Fruit fly (Drosophila melanogaster) whole organism, embryonic: ENCODE data around the gene CG12116.

Experiments used
- CG1233 ChIP-seq: fragments of 200-800 bp; sonication (Bioruptor generic); optimal IDR thresholded peaks from 4 replicates; lab custom pipeline; 2018; ENCODE audit warnings: missing biosample characterization, mild to moderate bottlenecking, missing genetic modification characterization
- CG13123 ChIP-seq: fragments of 200-800 bp; sonication (Bioruptor generic); optimal IDR thresholded peaks from 2 replicates; lab custom pipeline; 2016; ENCODE audit warnings: missing biosample characterization, missing genetic modification characterization
- CG14014 ChIP-seq: fragments of 200-800 bp; sonication (Bioruptor generic); IDR thresholded peaks from 2 replicates; pipeline ENCODE4 v1.3.6; 2022; ENCODE audit warnings: missing biosample characterization, missing genetic modification characterization
- CG14667 ChIP-seq: fragments of 200-800 bp; sonication (Bioruptor generic); IDR thresholded peaks from 2 replicates; pipeline ENCODE4 v1.3.6; 2022; ENCODE audit warnings: missing biosample characterization, missing genetic modification characterization
- CG14710 ChIP-seq: fragments of 200-800 bp; sonication (Bioruptor generic); optimal IDR thresholded peaks from 3 replicates; lab custom pipeline; 2019; ENCODE audit warnings: missing biosample characterization, mild to moderate bottlenecking, missing genetic modification characterization, moderate library complexity
- CG17829 ChIP-seq: fragments of 200-800 bp; optimal IDR thresholded peaks from 2 replicates; lab custom pipeline; 2019; ENCODE audit warnings: missing biosample characterization, mild to moderate bottlenecking, missing genetic modification characterization, moderate library complexity
- CG1832 ChIP-seq: fragments of 200-800 bp; sonication (Bioruptor generic); optimal IDR thresholded peaks from 2 replicates; lab custom pipeline; 2017; ENCODE audit warnings: missing biosample characterization, mild to moderate bottlenecking, missing genetic modification characterization, inconsistent platforms
- CG18619 ChIP-seq: fragments of 200-800 bp; sonication (Bioruptor generic); optimal IDR thresholded peaks from 3 replicates; lab custom pipeline; 2017; ENCODE audit warnings: missing biosample characterization, mild to moderate bottlenecking, missing genetic modification characterization
- CG2116 ChIP-seq: fragments of 200-800 bp; sonication (Bioruptor generic); optimal IDR thresholded peaks from 3 replicates; lab custom pipeline; 2018; ENCODE audit warnings: missing biosample characterization, mild to moderate bottlenecking, missing genetic modification characterization
- CG2202 ChIP-seq: fragments of 200-800 bp; sonication (Bioruptor generic); optimal IDR thresholded peaks from 2 replicates; lab custom pipeline; 2018; ENCODE audit warnings: missing biosample characterization, mild to moderate bottlenecking, missing genetic modification characterization
- CG31388 ChIP-seq: fragments of 200-800 bp; sonication (Bioruptor generic); optimal IDR thresholded peaks from 2 replicates; lab custom pipeline; 2016; ENCODE audit warnings: missing biosample characterization, missing genetic modification characterization
- CG3847 ChIP-seq: fragments of 200-800 bp; sonication (Bioruptor generic); IDR thresholded peaks from 2 replicates; pipeline ENCODE4 v1.3.6; 2022; ENCODE audit warnings: missing biosample characterization, missing genetic modification characterization
- CG43689 ChIP-seq: fragments of 200-800 bp; sonication (Bioruptor generic); IDR thresholded peaks from 2 replicates; pipeline ENCODE4 v1.3.6; 2022; ENCODE audit warnings: missing biosample characterization, missing genetic modification characterization
- CG4730 ChIP-seq: fragments of 200-800 bp; sonication (Bioruptor generic); IDR thresholded peaks from 2 replicates; pipeline ENCODE4 v1.3.6; 2022; ENCODE audit warnings: missing biosample characterization, missing genetic modification characterization
- CG5180 ChIP-seq: fragments of 200-800 bp; sonication (Bioruptor generic); optimal IDR thresholded peaks from 3 replicates; lab custom pipeline; 2017; ENCODE audit warnings: missing biosample characterization, missing genetic modification characterization, mild to moderate bottlenecking, moderate library complexity, missing genetic modification reagents
- CG7372 ChIP-seq: fragments of 200-800 bp; sonication (Bioruptor generic); IDR thresholded peaks from 2 replicates; pipeline ENCODE4 v1.3.6; 2022; ENCODE audit warnings: missing biosample characterization, missing genetic modification characterization
- CG7786 ChIP-seq: fragments of 200-800 bp; sonication (Bioruptor generic); optimal IDR thresholded peaks from 2 replicates; lab custom pipeline; 2016; ENCODE audit warnings: missing biosample characterization, missing genetic modification characterization
- CG7839 ChIP-seq: fragments of 200-800 bp; sonication (Bioruptor generic); optimal IDR thresholded peaks from 3 replicates; lab custom pipeline; 2018; ENCODE audit warnings: missing biosample characterization, mild to moderate bottlenecking, missing genetic modification characterization, moderate library complexity
- CG9437 ChIP-seq: fragments of 200-800 bp; sonication (Bioruptor generic); optimal IDR thresholded peaks from 2 replicates; lab custom pipeline; 2018; ENCODE audit warnings: missing biosample characterization, mild to moderate bottlenecking, missing genetic modification characterization
- CG9817 ChIP-seq: fragments of 200-800 bp; sonication (Bioruptor generic); optimal IDR thresholded peaks from 2 replicates; lab custom pipeline; 2018; ENCODE audit warnings: missing biosample characterization, mild to moderate bottlenecking, missing genetic modification characterization, moderate library complexity
- CTCF ChIP-seq: fragments of 200-800 bp; sonication (Bioruptor generic); optimal IDR thresholded peaks from 2 replicates; lab custom pipeline; 2017; ENCODE audit warnings: missing biosample characterization, mild to moderate bottlenecking, missing genetic modification characterization, moderate library complexity
- Dref ChIP-seq: fragments of 200-800 bp; sonication (Bioruptor generic); IDR thresholded peaks from 2 replicates; pipeline ENCODE4 v1.3.6; 2022; ENCODE audit warnings: missing biosample characterization, missing genetic modification characterization
- E2f2 ChIP-seq: fragments of 200-800 bp; sonication (Bioruptor generic); IDR thresholded peaks from 2 replicates; pipeline ENCODE4 v1.3.6; 2022; ENCODE audit warnings: missing biosample characterization, missing genetic modification characterization
- HLH4C ChIP-seq: fragments of 200-800 bp; sonication (Bioruptor generic); IDR thresholded peaks from 3 replicates; pipeline ENCODE4 v1.3.6; 2022; ENCODE audit warnings: missing biosample characterization, missing genetic modification characterization; ENCODE audit not compliant: partially characterized antibody
- Hr39 ChIP-seq: fragments of >200 bp; optimal IDR thresholded peaks from 2 replicates; lab custom pipeline; 2017
- Jarid2 ChIP-seq: fragments of 200-800 bp; sonication (Bioruptor generic); optimal IDR thresholded peaks from 3 replicates; lab custom pipeline; 2017; ENCODE audit warnings: mild to moderate bottlenecking, missing biosample characterization, missing genetic modification reagents, missing genetic modification characterization
- MBD-R2 ChIP-seq: fragments of 200-800 bp; sonication (Bioruptor generic); IDR thresholded peaks from 2 replicates; pipeline ENCODE4 v1.3.6; 2022; ENCODE audit warnings: missing biosample characterization, missing genetic modification characterization
- MTF-1 ChIP-seq: fragments of 200-800 bp; sonication (Bioruptor generic); optimal IDR thresholded peaks from 2 replicates; lab custom pipeline; 2018; ENCODE audit warnings: missing biosample characterization, mild to moderate bottlenecking, missing genetic modification characterization, borderline replicate concordance
- Mad ChIP-seq: fragments of 200-800 bp; sonication (Bioruptor generic); optimal IDR thresholded peaks from 2 replicates; lab custom pipeline; 2016; ENCODE audit warnings: missing biosample characterization, missing genetic modification characterization
- Max ChIP-seq: fragments of 200-800 bp; sonication (Bioruptor generic); optimal IDR thresholded peaks from 2 replicates; lab custom pipeline; 2016; ENCODE audit warnings: missing biosample characterization, mild to moderate bottlenecking, missing genetic modification characterization
- Sox100B ChIP-seq: fragments of 200-800 bp; sonication (Bioruptor generic); optimal IDR thresholded peaks from 3 replicates; lab custom pipeline; 2018; ENCODE audit warnings: missing biosample characterization, mild to moderate bottlenecking, missing genetic modification characterization
- Usf ChIP-seq: fragments of 200-800 bp; sonication (Bioruptor generic); optimal IDR thresholded peaks from 2 replicates; lab custom pipeline; 2017; ENCODE audit warnings: missing genotype, missing biosample characterization, missing genetic modification characterization
- aop ChIP-seq: fragments of 200-800 bp; sonication (Bioruptor generic); IDR thresholded peaks from 2 replicates; pipeline ENCODE4 v1.3.6; 2022; ENCODE audit warnings: missing biosample characterization, missing genetic modification characterization
- ci ChIP-seq: fragments of 200-800 bp; sonication (Bioruptor generic); IDR thresholded peaks from 3 replicates; pipeline ENCODE4 v1.3.6; 2022; ENCODE audit warnings: missing biosample characterization, missing genetic modification characterization
- da ChIP-seq: fragments of 200-800 bp; sonication (Bioruptor generic); optimal IDR thresholded peaks from 2 replicates; lab custom pipeline; 2016; ENCODE audit warnings: missing biosample characterization, missing genetic modification characterization
- dpn ChIP-seq, 2 experiments: fragments of 200-800 bp; sonication (Bioruptor generic); optimal IDR thresholded peaks; 3 replicates each; lab custom pipeline; 2016; ENCODE audit warnings: missing biosample characterization in 2 of 2, missing genetic modification characterization in 2 of 2
- grau ChIP-seq: fragments of 200-800 bp; optimal IDR thresholded peaks from 3 replicates; lab custom pipeline; 2019; ENCODE audit warnings: missing biosample characterization, mild to moderate bottlenecking, missing genetic modification characterization, moderate library complexity
- hb ChIP-seq: fragments of 200-800 bp; sonication (Bioruptor generic); IDR thresholded peaks from 3 replicates; pipeline ENCODE4 v1.3.6; 2022; ENCODE audit warnings: missing biosample characterization, missing genetic modification characterization; ENCODE audit not compliant: partially characterized antibody
- kah ChIP-seq: fragments of 200-800 bp; sonication (Bioruptor generic); optimal IDR thresholded peaks from 2 replicates; lab custom pipeline; 2018; ENCODE audit warnings: missing biosample characterization, mild to moderate bottlenecking, missing genetic modification characterization
- ken ChIP-seq: fragments of 200-800 bp; sonication (Bioruptor generic); IDR thresholded peaks from 3 replicates; pipeline ENCODE4 v1.3.6; 2022; ENCODE audit warnings: missing biosample characterization, missing genetic modification characterization
- nerfin-1 ChIP-seq: fragments of 200-800 bp; sonication (Bioruptor generic); optimal IDR thresholded peaks from 3 replicates; lab custom pipeline; 2019; ENCODE audit warnings: missing biosample characterization, mild to moderate bottlenecking, missing genetic modification characterization, moderate library complexity
- nerfin-2 ChIP-seq: fragments of 200-800 bp; sonication (Bioruptor generic); IDR thresholded peaks from 2 replicates; pipeline ENCODE4 v1.3.6; 2022; ENCODE audit warnings: missing biosample characterization, missing genetic modification characterization; ENCODE audit not compliant: partially characterized antibody
- otp ChIP-seq: fragments of 200-800 bp; sonication (Bioruptor generic); IDR thresholded peaks from 3 replicates; pipeline ENCODE4, ENCODE4 v1.3.6; 2022; ENCODE audit warnings: missing biosample characterization, missing genetic modification characterization
- run ChIP-seq: fragments of 200-800 bp; sonication (Bioruptor generic); optimal IDR thresholded peaks from 3 replicates; lab custom pipeline; 2018; ENCODE audit warnings: missing biosample characterization, mild to moderate bottlenecking, missing genetic modification characterization
- seq ChIP-seq: fragments of 200-800 bp; sonication (Bioruptor generic); IDR thresholded peaks from 2 replicates; pipeline ENCODE4 v1.3.6; 2022; ENCODE audit warnings: missing biosample characterization, missing genetic modification characterization
- tio ChIP-seq: fragments of 200-800 bp; sonication (Bioruptor generic); optimal IDR thresholded peaks from 2 replicates; lab custom pipeline; 2017; ENCODE audit warnings: missing biosample characterization, missing genetic modification characterization, inconsistent platforms
- tna ChIP-seq: fragments of 200-800 bp; sonication (Bioruptor generic); IDR thresholded peaks from 2 replicates; pipeline ENCODE4 v1.3.6; 2022; ENCODE audit warnings: missing biosample characterization, missing genetic modification characterization; ENCODE audit not compliant: partially characterized antibody
- tx ChIP-seq: fragments of 200-800 bp; sonication (Bioruptor generic); optimal IDR thresholded peaks from 2 replicates; lab custom pipeline; 2016; ENCODE audit warnings: missing biosample characterization, missing genetic modification characterization
- vnd ChIP-seq: fragments of 200-800 bp; sonication (Bioruptor generic); IDR thresholded peaks from 3 replicates; pipeline ENCODE4 v1.3.6; 2022; ENCODE audit warnings: missing biosample characterization, missing genetic modification characterization; ENCODE audit not compliant: partially characterized antibody

Gene CG12116

DNA sequence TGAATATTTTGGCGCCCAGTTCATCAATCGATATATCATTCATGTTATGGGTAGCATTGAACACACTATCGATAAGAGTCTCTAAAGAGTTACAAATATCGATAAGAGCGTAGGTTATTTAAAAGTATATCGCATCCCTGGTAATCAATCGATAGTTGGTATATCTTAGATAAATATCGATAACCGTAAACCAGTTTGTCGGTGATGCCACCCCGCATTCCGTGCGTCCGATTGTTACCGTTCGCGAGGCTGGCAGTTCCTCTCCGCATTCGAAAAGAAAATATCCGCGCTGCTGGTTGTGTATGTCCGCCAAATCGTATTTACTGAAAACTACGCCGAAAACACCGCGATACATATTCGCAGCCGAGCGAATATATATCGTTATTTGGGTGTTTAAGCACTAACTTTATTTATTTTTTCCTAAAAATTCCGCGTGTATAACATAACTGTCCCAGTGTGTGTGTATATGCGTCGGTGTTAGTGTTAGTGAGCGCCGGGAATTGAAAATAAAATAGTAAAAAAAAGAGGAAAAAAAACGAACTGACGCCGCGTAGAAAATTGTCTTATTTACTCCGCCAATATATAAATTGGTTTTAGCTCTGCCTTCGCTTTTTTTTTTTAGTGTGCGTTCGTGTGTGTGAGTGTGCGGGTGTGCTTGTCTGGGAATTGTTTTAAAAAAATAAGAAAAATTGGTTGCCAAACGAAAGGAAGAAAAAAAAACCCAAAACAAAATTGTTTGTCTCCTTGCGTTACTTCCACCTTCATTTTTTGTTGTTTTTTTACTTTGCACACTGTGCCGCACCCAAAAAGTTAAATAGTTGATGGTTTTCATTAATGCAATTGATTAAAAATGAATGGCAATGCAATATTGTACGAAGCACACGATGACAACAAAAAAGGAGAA, 48.6 kb upstream of the CG12116 start, which contains the start of gene Nrg (continued):
- TF ChIP-seq da (GFP tag; lab: Kevin White, UChicago): no peak
- TF ChIP-seq nerfin-1: peak; percentile 57
- no peak for TF ChIP-seq CG4730
- TF ChIP-seq E2f2 (GFP tag; lab: Robert Waterston, UW): peak; percentile 99
- TF ChIP-seq Usf (GFP tag; lab: Kevin White, UChicago): no peak
- TF ChIP-seq CG3847 (GFP tag; lab: Robert Waterston, UW): peak; percentile 75
- TF ChIP-seq CG17829 (tag; lab: Kevin White, UChicago): peak; percentile 56
- peak; percentile 92 for TF ChIP-seq CG2116 (GFP tag; lab: Kevin White, UChicago)
- TF ChIP-seq Mad: peak; percentile 19
- TF ChIP-seq CG31388 (GFP tag; lab: Kevin White, UChicago): no peak
- peak; percentile 99 for TF ChIP-seq Dref (GFP tag; lab: Robert Waterston, UW)
- TF ChIP-seq CG14710 (tag; lab: Kevin White, UChicago): peak; percentile 81
- TF ChIP-seq Sox100B (GFP tag; lab: Kevin White, UChicago): no peak
- TF ChIP-seq CG7786 (GFP tag; lab: Kevin White, UChicago): no peak
- TF ChIP-seq CG14014 (GFP tag; lab: Robert Waterston, UW): peak; percentile 34; the same call in 1 of the 2 replicates
- no peak for TF ChIP-seq tx (GFP tag; lab: Kevin White, UChicago)
- TF ChIP-seq Hr39 (lab: Kevin White, UChicago): no peak
- TF ChIP-seq dpn (GFP tag; optimal IDR thresholded peaks at IDR 0.05; lab: Kevin White, UChicago): peak in 1 of 2 experiments; percentile 14
- peak; percentile 58 for TF ChIP-seq MTF-1
- peak; percentile 47 for TF ChIP-seq grau (tag; lab: Kevin White, UChicago)
- TF ChIP-seq CG9817 (tag; lab: Kevin White, UChicago): no peak
- TF ChIP-seq aop: peak; percentile 48; the same call in 1 of the 2 replicates
- peak; percentile 80; the same call in 2 of the 3 replicates for TF ChIP-seq ci (GFP tag; lab: Robert Waterston, UW)
- TF ChIP-seq CG1233 (GFP tag; lab: Kevin White, UChicago): peak; percentile 21
- no peak for TF ChIP-seq CG1832 (GFP tag; lab: Kevin White, UChicago)
- TF ChIP-seq kah (GFP tag; lab: Kevin White, UChicago): no peak
- TF ChIP-seq CG18619 (GFP tag; lab: Kevin White, UChicago): peak; percentile 9
- peak; percentile 20 for TF ChIP-seq CG7839 (tag; lab: Kevin White, UChicago)
- no peak for TF ChIP-seq CG5180 (GFP tag; lab: Kevin White, UChicago)
- peak; percentile 21 for TF ChIP-seq run (tag; lab: Kevin White, UChicago)
- peak; percentile 99 for TF ChIP-seq hb
- TF ChIP-seq Max (GFP tag; lab: Kevin White, UChicago): peak; percentile 26
- peak; percentile 86 for TF ChIP-seq Jarid2 (GFP tag; lab: Kevin White, UChicago)
- TF ChIP-seq CG9437 (GFP tag; lab: Kevin White, UChicago): peak; percentile 44
- TF ChIP-seq vnd (GFP tag; lab: Robert Waterston, UW): peak; percentile 98
- TF ChIP-seq CTCF (GFP tag; lab: Kevin White, UChicago): peak; percentile 44
- no peak for TF ChIP-seq CG43689 (GFP tag; lab: Robert Waterston, UW)
- TF ChIP-seq CG13123: no peak
- TF ChIP-seq MBD-R2 (GFP tag; lab: Robert Waterston, UW): peak; percentile 30; the same call in 1 of the 2 replicates
- peak; percentile 99 for TF ChIP-seq HLH4C (GFP tag; lab: Robert Waterston, UW)
- no peak for TF ChIP-seq CG2202 (tag; lab: Kevin White, UChicago)
- peak; percentile 99 for TF ChIP-seq tna (GFP tag; lab: Robert Waterston, UW)
- TF ChIP-seq ken (GFP tag; lab: Robert Waterston, UW): no peak
- peak; percentile 98 for TF ChIP-seq nerfin-2 (GFP tag; lab: Robert Waterston, UW)
- TF ChIP-seq CG7372: no peak
- TF ChIP-seq tio (GFP tag; lab: Kevin White, UChicago): no peak
- no peak for TF ChIP-seq CG14667 (GFP tag; lab: Robert Waterston, UW)
- 0 out of 3 replicates have a peak, but pooled peaks have one; percentile 52 for TF ChIP-seq otp
- 0 out of 2 replicates have a peak, but pooled peaks have one; percentile 22 for TF ChIP-seq seq (GFP tag; lab: Robert Waterston, UW)
